Worm (Caenorhabditis elegans) whole organism, midembryonic: Measurements from ENCODE around the gene Y26G10.1.

Experiments used
- T22C8.4 ChIP-seq: fragments of 200-800 bp; sonication (Bioruptor generic); IDR thresholded peaks from 2 replicates; pipeline ENCODE4 v1.3.6; 2022; ENCODE audit warnings: missing genetic modification characterization, missing compliant biosample characterization
- cog-1 ChIP-seq: sonication (generic microtip); optimal IDR thresholded peaks from 2 replicates; lab custom pipeline; 2016; ENCODE audit warnings: missing genetic modification characterization, missing compliant biosample characterization
- flt-1 ChIP-seq: fragments of 200-800 bp; sonication (Bioruptor generic); IDR thresholded peaks from 2 replicates; pipeline ENCODE4 v1.3.6; 2022; ENCODE audit warnings: missing genetic modification characterization, missing compliant biosample characterization
- klf-2 ChIP-seq: fragments of 200-800 bp; sonication (Bioruptor generic); conservative IDR thresholded peaks from 2 replicates; pipeline ENCODE4 v1.3.6; 2022; ENCODE audit warnings: missing genetic modification reagents, missing genetic modification characterization, missing compliant biosample characterization
- med-1 ChIP-seq: sonication (generic microtip); optimal IDR thresholded peaks from 2 replicates; lab custom pipeline; 2017; ENCODE audit warnings: missing genetic modification characterization, mild to moderate bottlenecking, missing compliant biosample characterization, antibody characterized with exemption, missing genetic modification reagents; ENCODE audit not compliant: insufficient read depth
- tab-1 ChIP-seq: fragments of 200-800 bp; sonication (Bioruptor generic); IDR thresholded peaks from 2 replicates; pipeline ENCODE4 v1.3.6; 2022; ENCODE audit warnings: missing genetic modification characterization, missing compliant biosample characterization
- ztf-23 ChIP-seq: fragments of 200-800 bp; sonication (Bioruptor generic); IDR thresholded peaks from 2 replicates; pipeline ENCODE4 v1.3.6; 2022; ENCODE audit warnings: missing genetic modification reagents, missing genetic modification characterization, missing compliant biosample characterization
- ztf-29 ChIP-seq: fragments of 200-800 bp; sonication (Bioruptor generic); IDR thresholded peaks from 2 replicates; pipeline ENCODE4 v1.3.6; 2022; ENCODE audit warnings: missing genetic modification reagents, missing genetic modification characterization, missing compliant biosample characterization

DNA sequence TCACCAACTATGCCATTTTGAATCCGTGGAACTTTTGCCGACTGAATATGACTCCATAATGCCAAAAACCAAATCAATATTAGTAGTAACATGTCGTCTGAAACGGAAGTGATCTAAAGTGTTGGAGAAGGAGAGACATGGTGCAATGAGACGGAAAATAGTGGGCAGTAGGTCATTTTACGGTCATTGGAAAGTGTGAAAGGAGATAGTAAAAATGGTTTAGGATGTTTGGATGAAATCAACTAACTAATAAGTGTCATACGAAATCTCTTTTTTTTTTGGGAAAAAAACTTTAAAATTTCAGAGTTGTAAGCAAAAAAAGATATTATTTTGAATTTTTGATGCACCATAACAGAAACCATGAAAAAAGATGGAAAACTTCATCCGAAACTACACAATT lies 44.1 kb upstream of the Y26G10.1 start, which contains the start of gene cutl-4:
- no peak for TF ChIP-seq flt-1 (GFP tag; lab: Robert Waterston, UW)
- TF ChIP-seq tab-1 (GFP tag; lab: Robert Waterston, UW): no peak
- TF ChIP-seq cog-1 (tag; lab: Kevin White, UChicago): no peak
- TF ChIP-seq med-1 (GFP tag; lab: Kevin White, UChicago): no peak
- TF ChIP-seq klf-2 (GFP tag; lab: Robert Waterston, UW): no peak
- no peak for TF ChIP-seq ztf-29
- no peak for TF ChIP-seq T22C8.4
- no peak for TF ChIP-seq ztf-23 (GFP tag; lab: Robert Waterston, UW)
